Worm (Caenorhabditis elegans): ENCODE measurements around the gene clec-74.

clec-74 gene

DNA sequence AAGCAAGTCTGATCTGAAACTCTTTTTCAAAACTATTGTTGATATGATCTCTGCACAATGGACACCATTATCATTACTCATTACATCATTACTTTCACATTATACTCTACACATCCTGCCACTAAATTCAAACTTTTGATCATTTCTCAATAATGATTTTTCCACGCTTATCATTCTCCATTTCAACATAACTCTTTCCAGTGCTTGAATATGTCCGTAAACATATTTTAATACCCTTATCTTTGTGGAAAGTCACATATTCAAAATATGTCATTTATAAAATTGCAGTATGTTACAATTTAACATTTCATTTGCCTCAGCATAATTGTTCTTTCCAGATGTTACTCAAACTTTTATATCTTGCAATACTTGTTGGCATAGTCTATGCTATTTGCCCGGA lies 3.6 kb downstream of the clec-74 start, which contains the start of gene clec-75:
TSS of gene clec-75 (plus strand) at position 339 of the 400 bp plus-strand sequence.
- TF ChIP-seq nhr-80 (tag; optimal IDR thresholded peaks at IDR 0.05) (peak; percentile 36), xnd-1 (tag; optimal IDR thresholded peaks at IDR 0.05) (no peak), nhr-120 (GFP tag; IDR thresholded peaks at IDR 0.05) (no peak), ceh-27 (GFP tag; optimal IDR thresholded peaks at IDR 0.05) (no peak), lir-1 (GFP tag; conservative IDR thresholded peaks at IDR 0.05) (no peak), hlh-26 (GFP tag; conservative IDR thresholded peaks at IDR 0.05) (no peak), F57C9.4 (tag; optimal IDR thresholded peaks at IDR 0.05) (no peak)

DNA sequence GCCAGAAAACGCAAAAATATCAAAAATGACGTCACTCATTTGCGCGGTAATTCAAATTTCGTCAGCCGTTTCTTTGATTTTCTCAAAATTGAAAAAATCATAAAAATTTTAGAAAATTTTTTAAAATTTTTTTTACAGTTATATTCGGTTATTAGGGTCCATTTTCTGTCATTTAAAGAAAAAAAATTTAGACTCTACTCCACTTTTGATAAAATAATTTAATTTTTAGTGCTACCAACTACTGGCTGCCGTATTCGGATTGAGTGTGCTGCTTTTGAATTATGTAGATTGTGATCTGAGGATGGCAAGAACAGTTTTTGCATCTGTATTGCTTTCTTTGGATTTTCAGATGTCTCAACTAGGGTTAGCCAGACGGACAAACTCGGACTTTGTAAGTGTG lies 5.8 kb downstream of the clec-74 start, which contains the start of gene Y46C8AM.1:
TSS of gene Y46C8AM.1 (plus strand) at position 301 of the 400 bp plus-strand sequence.
- no peak for TF ChIP-seq F57A8.1 (GFP tag; optimal IDR thresholded peaks at IDR 0.05)
- TF ChIP-seq lin-35 (GFP tag; optimal IDR thresholded peaks at IDR 0.05), result no peak
- TF ChIP-seq snpc-1.1 (tag; optimal IDR thresholded peaks at IDR 0.05; ENCODE audit: insufficient read depth), result no peak
- TF ChIP-seq let-526 (GFP tag; IDR thresholded peaks at IDR 0.05), result no peak
- TF ChIP-seq chd-7 (tag; optimal IDR thresholded peaks at IDR 0.05), result no peak
- TF ChIP-seq efl-1 (GFP tag; optimal IDR thresholded peaks at IDR 0.05), result no peak
- TF ChIP-seq F39B2.1 (GFP tag; IDR thresholded peaks at IDR 0.05), result no peak
- no peak for TF ChIP-seq egl-18 (GFP tag; IDR thresholded peaks at IDR 0.05)
- no peak for TF ChIP-seq K12H6.12 (tag; optimal IDR thresholded peaks at IDR 0.05)
- TF ChIP-seq zfh-2 (GFP tag; conservative IDR thresholded peaks at IDR 0.05), result no peak
- no peak for TF ChIP-seq aptf-3 (GFP tag; IDR thresholded peaks at IDR 0.05)
- TF ChIP-seq F49E8.2 (tag; optimal IDR thresholded peaks at IDR 0.05; ENCODE audit: insufficient read depth), result no peak

DNA sequence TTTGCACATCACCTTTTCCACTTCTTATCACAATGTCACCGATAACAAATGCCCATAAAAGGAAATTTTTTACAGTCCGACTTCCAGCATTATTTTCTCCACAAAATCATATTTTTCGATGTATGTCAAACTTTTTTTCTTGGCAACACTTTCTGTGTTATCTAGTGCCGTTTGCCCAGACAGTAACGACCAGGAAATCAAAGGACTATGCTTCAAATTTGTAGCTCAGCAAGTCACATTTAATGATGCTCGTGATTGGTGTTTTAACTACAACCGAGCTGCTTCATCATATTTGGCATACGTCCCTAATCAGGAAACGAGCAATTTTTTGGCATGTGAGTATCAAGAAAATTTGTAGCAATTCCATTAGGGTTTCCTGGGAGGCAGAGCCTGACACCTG lies 6.7 kb downstream of the clec-74 start:
- no peak for TF ChIP-seq madf-6 (GFP tag; IDR thresholded peaks at IDR 0.05)
- TF ChIP-seq nhr-80 (tag; optimal IDR thresholded peaks at IDR 0.05), result peak; percentile 13

DNA sequence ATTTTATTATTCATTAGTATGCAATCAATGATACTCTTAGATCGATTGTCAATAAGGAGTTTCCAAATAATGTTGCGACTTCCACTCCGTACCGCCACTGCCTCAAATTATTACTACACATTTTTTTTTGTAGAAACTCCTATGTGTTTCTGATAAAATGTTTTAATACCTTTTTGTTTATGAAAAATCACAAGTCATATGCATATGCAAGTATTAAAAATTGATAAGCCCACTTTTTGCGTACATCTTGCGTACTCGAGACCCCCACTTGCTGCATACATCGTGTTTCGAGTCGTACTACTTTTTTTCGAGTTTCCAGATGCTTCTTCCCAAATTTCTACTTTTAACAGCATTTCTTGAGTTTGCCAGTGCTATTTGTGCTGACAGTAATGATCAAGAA lies 8.2 kb downstream of the clec-74 start, which contains the start of gene clec-76:
TSS of gene clec-76 (plus strand) at position 234 of the 400 bp plus-strand sequence.
- no peak for TF ChIP-seq mes-4 (tag; optimal IDR thresholded peaks at IDR 0.05)
- TF ChIP-seq efl-1 (GFP tag; optimal IDR thresholded peaks at IDR 0.05), result no peak
- TF ChIP-seq bed-2 (GFP tag; IDR thresholded peaks at IDR 0.05), result no peak
- TF ChIP-seq nhr-90 (tag; optimal IDR thresholded peaks at IDR 0.05), result no peak
- no peak for TF ChIP-seq rpc-1 (optimal IDR thresholded peaks at IDR 0.05)
- TF ChIP-seq rpc-1 (tag; optimal IDR thresholded peaks at IDR 0.05), result no peak
- TF ChIP-seq F37B4.10 (GFP tag; IDR thresholded peaks at IDR 0.05), result no peak
- TF ChIP-seq ztf-25 (GFP tag; IDR thresholded peaks at IDR 0.05), result no peak
- TF ChIP-seq sptf-2 (GFP tag; optimal IDR thresholded peaks at IDR 0.05), result no peak
- no peak for TF ChIP-seq lin-26 (GFP tag; IDR thresholded peaks at IDR 0.05)
- no peak for TF ChIP-seq hlh-12 (tag; optimal IDR thresholded peaks at IDR 0.05)
- no peak for TF ChIP-seq F55B11.4 (tag; optimal IDR thresholded peaks at IDR 0.05; ENCODE audit: borderline replicate concordance, insufficient read depth)
- no peak for TF ChIP-seq Y95B8A.8 (GFP tag; IDR thresholded peaks at IDR 0.05)
- TF ChIP-seq K12H6.12 (tag; optimal IDR thresholded peaks at IDR 0.05), result no peak
- TF ChIP-seq repo-1 (tag; optimal IDR thresholded peaks at IDR 0.05), result no peak
- TF ChIP-seq rcor-1 (GFP tag; IDR thresholded peaks at IDR 0.05), result no peak

DNA sequence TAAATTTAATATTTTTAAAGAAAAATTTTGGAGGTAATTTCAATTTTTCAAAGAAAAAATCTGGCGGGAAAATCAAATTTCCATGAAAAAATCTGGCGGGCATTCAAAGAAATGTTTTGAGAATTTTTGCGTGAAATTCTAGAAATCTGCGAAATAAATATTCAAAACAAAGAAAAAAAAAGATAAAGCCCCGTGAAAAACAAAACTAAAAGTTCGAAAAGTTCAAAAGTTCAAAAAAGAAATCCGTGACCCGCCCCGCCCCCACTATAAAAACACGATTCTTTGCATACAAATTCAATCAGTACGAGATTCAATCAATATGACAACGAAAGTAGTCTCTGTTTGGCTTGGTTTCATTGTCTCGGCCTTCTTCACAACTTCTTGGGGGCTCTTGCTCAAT lies 16.2 kb downstream of the clec-74 start, which contains the start of gene clec-79:
TSS of gene clec-79 (plus strand) at position 301 of the 400 bp plus-strand sequence.
- TF ChIP-seq pha-4 (tag; optimal IDR thresholded peaks at IDR 0.05) (no peak), ztf-18 (tag; optimal IDR thresholded peaks at IDR 0.05) (no peak), let-607 (tag; optimal IDR thresholded peaks at IDR 0.05) (no peak), ets-4 (GFP tag; optimal IDR thresholded peaks at IDR 0.05) (no peak), hsf-1 (GFP tag; IDR thresholded peaks at IDR 0.05) (no peak), mcd-1 (GFP tag; IDR thresholded peaks at IDR 0.05) (no peak), lsl-1 (GFP tag; optimal IDR thresholded peaks at IDR 0.05) (no peak), tbp1 (GFP tag; optimal IDR thresholded peaks at IDR 0.05) (no peak), nhr-120 (GFP tag; IDR thresholded peaks at IDR 0.05) (no peak), dpl-1 (GFP tag; optimal IDR thresholded peaks at IDR 0.05) (no peak), ceh-100 (GFP tag; IDR thresholded peaks at IDR 0.05) (no peak)
